Worm (Caenorhabditis elegans) whole organism, L2 larva: ENCODE measurements around the gene abu-13.

Experiments used
- C34F6.9 ChIP-seq: fragments of 150-350 bp; optimal IDR thresholded peaks from 2 replicates; lab custom pipeline; 2014; ENCODE audit warnings: missing biosample characterization, missing genetic modification characterization
- F13H6.1 ChIP-seq: sonication (generic microtip); optimal IDR thresholded peaks from 2 replicates; lab custom pipeline; 2016; ENCODE audit warnings: missing genetic modification characterization, missing compliant biosample characterization
- R02D3.7 ChIP-seq: fragments of 150-350 bp; optimal IDR thresholded peaks from 2 replicates; lab custom pipeline; 2014; ENCODE audit warnings: missing biosample characterization, missing genetic modification characterization
- Y55F3AM.14 ChIP-seq: fragments of 200-800 bp; sonication (Bioruptor generic); optimal IDR thresholded peaks from 2 replicates; lab custom pipeline; 2018; ENCODE audit warnings: mild to moderate bottlenecking, missing genetic modification characterization, missing compliant biosample characterization
- ZK546.5 ChIP-seq: sonication (generic microtip); optimal IDR thresholded peaks from 2 replicates; lab custom pipeline; 2017; ENCODE audit warnings: missing biosample characterization, missing genetic modification characterization
- aly-2 ChIP-seq: fragments of 150-350 bp; optimal IDR thresholded peaks from 2 replicates; lab custom pipeline; 2014; ENCODE audit warnings: missing biosample characterization, missing genetic modification characterization
- ama-1 ChIP-seq: fragments of 150-350 bp; optimal IDR thresholded peaks from 2 replicates; lab custom pipeline; 2018; ENCODE audit warnings: inconsistent platforms
- blmp-1 ChIP-seq: sonication (generic microtip); optimal IDR thresholded peaks from 2 replicates; lab custom pipeline; 2017; ENCODE audit warnings: missing genetic modification characterization, mild to moderate bottlenecking, missing compliant biosample characterization, antibody characterized with exemption, moderate library complexity; ENCODE audit not compliant: insufficient read depth
- ceh-16 ChIP-seq: fragments of 150-350 bp; optimal IDR thresholded peaks from 2 replicates; lab custom pipeline; 2014; ENCODE audit warnings: missing biosample characterization, missing genetic modification characterization
- dmd-4 ChIP-seq: sonication (generic microtip); optimal IDR thresholded peaks from 2 replicates; lab custom pipeline; 2017; ENCODE audit warnings: missing biosample characterization, missing genetic modification characterization
- egl-27 ChIP-seq: sonication (generic microtip); optimal IDR thresholded peaks from 3 replicates; lab custom pipeline; 2017; ENCODE audit warnings: missing biosample characterization, missing genetic modification reagents, missing genetic modification characterization
- elt-1 ChIP-seq: fragments of 150-350 bp; optimal IDR thresholded peaks from 2 replicates; lab custom pipeline; 2014; ENCODE audit warnings: missing biosample characterization, missing genetic modification characterization
- fos-1 ChIP-seq: fragments of 150-350 bp; optimal IDR thresholded peaks from 2 replicates; lab custom pipeline; 2014; ENCODE audit warnings: missing biosample characterization, missing genetic modification characterization
- lin-11 ChIP-seq: fragments of 150-350 bp; sonication (generic microtip); optimal IDR thresholded peaks from 2 replicates; lab custom pipeline; 2014; ENCODE audit warnings: missing biosample characterization, missing genetic modification characterization, inconsistent platforms, mixed read lengths
- lin-39 ChIP-seq: fragments of 150-350 bp; optimal IDR thresholded peaks from 2 replicates; lab custom pipeline; 2014; ENCODE audit warnings: missing biosample characterization, missing genetic modification reagents, missing genetic modification characterization
- lsy-2 ChIP-seq, 2 experiments: fragments of 150-350 bp in 1 of 2; sonication (generic microtip) in 1 of 2; optimal IDR thresholded peaks; 2 replicates each; lab custom pipeline; 2014 to 2017; ENCODE audit warnings: missing biosample characterization in 2 of 2, missing genetic modification characterization in 2 of 2
- mab-5 ChIP-seq: fragments of 150-350 bp; optimal IDR thresholded peaks from 2 replicates; lab custom pipeline; 2014; ENCODE audit warnings: missing biosample characterization, missing genetic modification characterization
- mbf-1 ChIP-seq: sonication (generic microtip); optimal IDR thresholded peaks from 2 replicates; lab custom pipeline; 2017; ENCODE audit warnings: missing biosample characterization, missing genetic modification characterization
- mdl-1 ChIP-seq, 2 experiments: fragments of 150-350 bp in 1 of 2; sonication (generic microtip) in 1 of 2; optimal IDR thresholded peaks; 2 replicates each; lab custom pipeline; 2017; ENCODE audit warnings: missing biosample characterization in 2 of 2, missing genetic modification characterization in 2 of 2
- nhr-11 ChIP-seq: fragments of 150-350 bp; optimal IDR thresholded peaks from 2 replicates; lab custom pipeline; 2014; ENCODE audit warnings: missing biosample characterization, missing genetic modification characterization
- nhr-12 ChIP-seq: fragments of 150-350 bp; optimal IDR thresholded peaks from 2 replicates; lab custom pipeline; 2014; ENCODE audit warnings: missing biosample characterization, missing genetic modification characterization
- nhr-129 ChIP-seq: fragments of 150-350 bp; optimal IDR thresholded peaks from 2 replicates; lab custom pipeline; 2014; ENCODE audit warnings: missing biosample characterization, missing genetic modification characterization
- nhr-21 ChIP-seq: fragments of 150-350 bp; optimal IDR thresholded peaks from 2 replicates; lab custom pipeline; 2014; ENCODE audit warnings: missing biosample characterization, missing genetic modification characterization
- nhr-23 ChIP-seq: fragments of 150-350 bp; optimal IDR thresholded peaks from 2 replicates; lab custom pipeline; 2014; ENCODE audit warnings: missing biosample characterization, missing genetic modification reagents, missing genetic modification characterization
- nhr-237 ChIP-seq: fragments of 150-350 bp; optimal IDR thresholded peaks from 2 replicates; lab custom pipeline; 2014; ENCODE audit warnings: missing biosample characterization, missing genetic modification characterization
- nhr-6 ChIP-seq: fragments of 150-350 bp; optimal IDR thresholded peaks from 2 replicates; lab custom pipeline; 2014; ENCODE audit warnings: missing biosample characterization, missing genetic modification characterization
- nhr-77 ChIP-seq: fragments of 150-350 bp; optimal IDR thresholded peaks from 2 replicates; lab custom pipeline; 2014; ENCODE audit warnings: missing biosample characterization, missing genetic modification characterization
- peb-1 ChIP-seq: fragments of 150-350 bp; optimal IDR thresholded peaks from 2 replicates; lab custom pipeline; 2014; ENCODE audit warnings: missing biosample characterization, missing genetic modification characterization
- sem-4 ChIP-seq: fragments of 150-350 bp; optimal IDR thresholded peaks from 2 replicates; lab custom pipeline; 2014; ENCODE audit warnings: missing biosample characterization, missing genetic modification reagents, missing genetic modification characterization
- skn-1 ChIP-seq: sonication (generic microtip); optimal IDR thresholded peaks from 2 replicates; lab custom pipeline; 2017; ENCODE audit warnings: missing biosample characterization, missing genetic modification characterization
- sma-3 ChIP-seq: sonication (generic microtip); optimal IDR thresholded peaks from 2 replicates; lab custom pipeline; 2016; ENCODE audit warnings: missing genetic modification reagents, missing genetic modification characterization, missing compliant biosample characterization
- sma-9 ChIP-seq, 2 experiments: fragments of 150-350 bp in 1 of 2; sonication (generic microtip) in 1 of 2; optimal IDR thresholded peaks; 2 replicates each; lab custom pipeline; 2014 to 2016; ENCODE audit warnings: missing genetic modification characterization in 2 of 2, mild to moderate bottlenecking in 1 of 2, missing biosample characterization in 1 of 2, missing compliant biosample characterization in 1 of 2, missing genetic modification reagents in 1 of 2, moderate library complexity in 1 of 2
- snpc-4 ChIP-seq: fragments of 150-350 bp; optimal IDR thresholded peaks from 2 replicates; lab custom pipeline; 2014; ENCODE audit warnings: missing biosample characterization, missing genetic modification characterization
- unc-39 ChIP-seq: fragments of 150-350 bp; optimal IDR thresholded peaks from 2 replicates; lab custom pipeline; 2014; ENCODE audit warnings: missing biosample characterization, missing genetic modification characterization
- unc-55 ChIP-seq: fragments of 150-350 bp; sonication (generic microtip); optimal IDR thresholded peaks from 3 replicates; lab custom pipeline; 2014; ENCODE audit warnings: missing biosample characterization, missing genetic modification reagents, missing genetic modification characterization
- unc-62 ChIP-seq: fragments of 150-350 bp; optimal IDR thresholded peaks from 2 replicates; lab custom pipeline; 2014; ENCODE audit warnings: missing biosample characterization, missing genetic modification reagents, missing genetic modification characterization
- ztf-1 ChIP-seq: fragments of 200-800 bp; sonication (Bioruptor generic); conservative IDR thresholded peaks from 2 replicates; pipeline ENCODE4 v1.3.6; 2022; ENCODE audit warnings: missing genetic modification characterization, missing compliant biosample characterization
- ztf-11 ChIP-seq: sonication (generic microtip); optimal IDR thresholded peaks from 2 replicates; lab custom pipeline; 2017; ENCODE audit warnings: missing biosample characterization, missing genetic modification characterization
- ztf-4 ChIP-seq: fragments of 150-350 bp; optimal IDR thresholded peaks from 2 replicates; lab custom pipeline; 2014; ENCODE audit warnings: missing biosample characterization, missing genetic modification characterization

The abu-13 gene

DNA sequence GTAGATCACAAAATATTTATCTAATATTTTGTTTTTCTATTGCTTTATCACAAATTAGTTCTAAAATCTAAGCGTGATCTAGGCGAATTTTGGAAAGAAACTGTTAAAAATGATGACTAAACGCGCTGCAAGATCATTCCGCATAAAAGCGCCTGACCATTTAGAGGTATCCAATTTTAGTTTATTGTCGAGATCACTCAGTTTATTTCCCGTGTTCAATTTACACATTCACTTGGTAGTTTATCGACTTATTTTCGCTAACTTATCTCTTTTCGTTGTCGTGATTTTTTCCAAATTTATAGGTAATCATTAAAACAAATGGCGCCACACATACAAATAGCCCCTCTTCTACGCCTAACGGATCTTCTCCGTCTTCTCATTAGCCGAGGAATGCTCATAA lies 39.3 kb downstream of the abu-13 start, which contains the start of gene T07E3.2:
Gene T07E3.2 (plus strand): TSS at position 301 of the 400 bp plus-strand sequence.
- no peak for TF ChIP-seq nhr-23 (tag; lab: Kevin White, UChicago)
- TF ChIP-seq nhr-129 (tag; lab: Kevin White, UChicago) = no peak
- TF ChIP-seq nhr-6 = no peak
- TF ChIP-seq ZK546.5 (tag; lab: Kevin White, UChicago) = no peak
- TF ChIP-seq unc-55 = no peak

ce11 chrIII:6904468-6904867 lies 41.2 kb downstream of the abu-13 start:
- TF ChIP-seq lsy-2 (tag; optimal IDR thresholded peaks at IDR 0.05; lab: Kevin White, UChicago) (peak in 1 of 2 experiments; percentile 26), unc-39 (tag; lab: Kevin White, UChicago) (no peak)
- TF ChIP-seq, all 48 proteins: peak for 1

ce11 chrIII:6903056-6903977 lies 42.4 kb downstream of the abu-13 start, which contains the start of the genes brc-2 and T07E3.3:
Gene brc-2 (minus strand): TSS chrIII:6903106.
Gene T07E3.3 (plus strand): TSS chrIII:6903877.
- TF ChIP-seq fos-1 (tag; lab: Kevin White, UChicago) (peak; percentile 65), sma-3 (GFP tag; lab: Kevin White, UChicago) (no peak), C34F6.9 (tag; lab: Kevin White, UChicago) (peak; percentile 52), ztf-11 (no peak), sem-4 (no peak), unc-55 (peak; percentile 13), lsy-2 (tag; optimal IDR thresholded peaks at IDR 0.05; lab: Kevin White, UChicago) (peak in 1 of 2 experiments; percentile 11), nhr-129 (tag; lab: Kevin White, UChicago) (peak; percentile 2), lin-39 (tag; lab: Kevin White, UChicago) (no peak), aly-2 (tag; lab: Kevin White, UChicago) (no peak), nhr-12 (tag; lab: Kevin White, UChicago) (no peak), dmd-4 (tag; lab: Kevin White, UChicago) (no peak), sma-9 (GFP tag; optimal IDR thresholded peaks at IDR 0.05; lab: Kevin White, UChicago) (peak; percentile 2), sma-9 (tag; optimal IDR thresholded peaks at IDR 0.05; lab: Kevin White, UChicago) (no peak), R02D3.7 (tag; lab: Kevin White, UChicago) (no peak), elt-1 (tag; lab: Kevin White, UChicago) (no peak), nhr-237 (tag; lab: Kevin White, UChicago) (no peak)

- TF ChIP-seq nhr-237 (tag; lab: Kevin White, UChicago) = no peak
- no peak for TF ChIP-seq nhr-6
- TF ChIP-seq F13H6.1 (tag; lab: Kevin White, UChicago) = no peak
- TF ChIP-seq elt-1 (tag; lab: Kevin White, UChicago) = no peak
- no peak for TF ChIP-seq ama-1
- TF ChIP-seq unc-55 = no peak
- TF ChIP-seq ztf-1 = no peak
- no peak for TF ChIP-seq ceh-16 (tag; lab: Kevin White, UChicago)
- no peak for TF ChIP-seq blmp-1
Observed at ce11 chrIII:6900609-6901008, 45.1 kb downstream of the abu-13 start.

DNA sequence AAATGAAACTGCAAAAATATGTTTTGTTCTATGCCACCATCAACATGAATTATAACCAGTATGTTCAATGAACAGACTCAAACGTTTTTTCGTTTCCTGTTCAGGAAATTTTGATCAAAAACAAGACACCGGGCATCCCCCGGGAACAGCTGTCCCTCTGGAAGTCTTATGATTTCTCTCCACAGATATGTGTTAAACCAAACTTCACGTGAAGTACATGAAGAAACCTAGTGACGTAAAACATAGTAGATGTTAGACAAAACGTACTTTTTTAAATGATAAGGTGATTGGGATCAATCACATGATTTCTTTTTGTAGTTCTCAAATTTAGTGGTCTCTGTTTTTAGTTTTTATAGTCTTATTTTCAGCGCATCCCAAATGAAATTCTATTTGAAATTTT lies 47.2 kb downstream of the abu-13 start:
- peak; percentile 20 for TF ChIP-seq ama-1
- no peak for TF ChIP-seq fos-1 (tag; lab: Kevin White, UChicago)
- no peak for TF ChIP-seq nhr-23 (tag; lab: Kevin White, UChicago)
- no peak for TF ChIP-seq elt-1 (tag; lab: Kevin White, UChicago)
- TF ChIP-seq sma-9 (GFP tag; optimal IDR thresholded peaks at IDR 0.05; lab: Kevin White, UChicago) = peak; percentile 91
- TF ChIP-seq sma-9 (tag; optimal IDR thresholded peaks at IDR 0.05; lab: Kevin White, UChicago) = no peak
- no peak for TF ChIP-seq peb-1 (tag; lab: Kevin White, UChicago)
- TF ChIP-seq lsy-2 (tag; optimal IDR thresholded peaks at IDR 0.05; lab: Kevin White, UChicago) = peak in 1 of 2 experiments; percentile 68
- no peak for TF ChIP-seq mdl-1 (tag; optimal IDR thresholded peaks at IDR 0.05; lab: Kevin White, UChicago)
- TF ChIP-seq R02D3.7 (tag; lab: Kevin White, UChicago) = no peak
- no peak for TF ChIP-seq lin-11 (tag; lab: Kevin White, UChicago)
- no peak for TF ChIP-seq unc-39 (tag; lab: Kevin White, UChicago)
- no peak for TF ChIP-seq ztf-4
- TF ChIP-seq unc-62 (GFP tag; lab: Kevin White, UChicago) = no peak
- TF ChIP-seq nhr-77 (tag; lab: Kevin White, UChicago) = no peak
- TF ChIP-seq nhr-6 = no peak
- TF ChIP-seq nhr-21 (tag; lab: Kevin White, UChicago) = peak; percentile 79
- TF ChIP-seq ceh-16 (tag; lab: Kevin White, UChicago) = no peak
- TF ChIP-seq egl-27 (tag; lab: Kevin White, UChicago) = no peak
- no peak for TF ChIP-seq Y55F3AM.14 (GFP tag; lab: Kevin White, UChicago)
- TF ChIP-seq skn-1 (tag; lab: Kevin White, UChicago) = no peak
- TF ChIP-seq sma-3 (GFP tag; lab: Kevin White, UChicago) = peak; percentile 76
- no peak for TF ChIP-seq aly-2 (tag; lab: Kevin White, UChicago)
- no peak for TF ChIP-seq ZK546.5 (tag; lab: Kevin White, UChicago)
- TF ChIP-seq sem-4 = no peak
- no peak for TF ChIP-seq nhr-11 (tag; lab: Kevin White, UChicago)
- peak; percentile 41 for TF ChIP-seq C34F6.9 (tag; lab: Kevin White, UChicago)
- peak; percentile 47 for TF ChIP-seq F13H6.1 (tag; lab: Kevin White, UChicago)
- TF ChIP-seq mab-5 (tag; lab: Kevin White, UChicago) = no peak
- TF ChIP-seq snpc-4 (tag; lab: Kevin White, UChicago) = no peak
- no peak for TF ChIP-seq unc-55
- TF ChIP-seq nhr-12 (tag; lab: Kevin White, UChicago) = no peak
- no peak for TF ChIP-seq mbf-1 (tag; lab: Kevin White, UChicago)
